Fruit fly (Drosophila melanogaster): ENCODE measurements around the gene CG15312.
A peak's percentile ranks its signal among the peaks of the same experiment; 100 is the strongest.

DNA sequence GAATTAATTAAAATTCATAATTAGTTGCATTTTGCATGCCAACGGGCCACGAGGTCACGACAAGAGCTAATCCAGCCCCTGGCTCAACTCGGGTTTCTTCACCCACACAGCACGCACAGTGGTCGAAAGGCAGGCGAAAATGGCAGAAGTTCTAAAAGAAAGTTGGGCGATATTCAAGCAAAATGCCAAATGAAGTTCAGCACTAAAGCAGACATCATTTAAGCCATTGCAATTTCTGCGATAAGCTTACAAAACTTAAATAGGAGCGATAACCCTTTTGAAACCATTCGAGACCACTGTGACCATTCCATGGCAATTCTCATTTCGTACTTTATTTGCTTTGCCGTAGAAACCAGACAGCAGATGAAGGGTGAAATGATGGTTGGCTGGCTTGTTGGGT, 3.1 kb downstream of the CG15312 start:
- peak; percentile 57 for TF ChIP-seq net (GFP tag; optimal IDR thresholded peaks at IDR 0.05)
- TF ChIP-seq CG10669 (GFP tag; optimal IDR thresholded peaks at IDR 0.05) = peak; percentile 70
- TF ChIP-seq CG11294 (GFP tag; IDR thresholded peaks at IDR 0.05) = 0 out of 2 replicates have a peak, but pooled peaks have one; percentile 31
- TF ChIP-seq CG8119 (GFP tag; IDR thresholded peaks at IDR 0.05) = peak; percentile 46; the same call in 2 of the 3 replicates
- TF ChIP-seq CG8632 (GFP tag; optimal IDR thresholded peaks at IDR 0.05) = peak; percentile 55
- peak; percentile 58 for TF ChIP-seq Sox102F (GFP tag; optimal IDR thresholded peaks at IDR 0.05)
- TF ChIP-seq Gug (GFP tag; IDR thresholded peaks at IDR 0.05) = peak; percentile 42
- TF ChIP-seq CG6808 (GFP tag; optimal IDR thresholded peaks at IDR 0.05) = peak; percentile 31
- peak; percentile 17 for TF ChIP-seq dsx (GFP tag; optimal IDR thresholded peaks at IDR 0.05; ENCODE audit: poor library complexity, severe bottlenecking)
- peak; percentile 8 for TF ChIP-seq Lpt (GFP tag; optimal IDR thresholded peaks at IDR 0.05)
- peak; percentile 65 for TF ChIP-seq CG1621 (tag; optimal IDR thresholded peaks at IDR 0.05)
